Fruit fly (Drosophila melanogaster) whole organism, embryonic: Measurements from ENCODE around the gene dunk.

Experiments used
- Adf1 ChIP-seq: fragments of 200-800 bp; sonication (Bioruptor generic); IDR thresholded peaks from 2 replicates; pipeline ENCODE4 v1.3.6; 2022; ENCODE audit warnings: missing biosample characterization, missing genetic modification characterization
- Bgb ChIP-seq: fragments of 200-800 bp; sonication (Bioruptor generic); IDR thresholded peaks from 2 replicates; pipeline ENCODE4 v1.3.6; 2022; ENCODE audit warnings: missing biosample characterization, missing genetic modification characterization; ENCODE audit not compliant: partially characterized antibody
- BtbVII ChIP-seq: fragments of 200-800 bp; sonication (Bioruptor generic); optimal IDR thresholded peaks from 3 replicates; lab custom pipeline; 2017; ENCODE audit warnings: missing biosample characterization, mild to moderate bottlenecking, missing genetic modification characterization
- CG10321 ChIP-seq: fragments of 200-800 bp; sonication (Bioruptor generic); IDR thresholded peaks from 2 replicates; pipeline ENCODE4 v1.3.6; 2022; ENCODE audit warnings: missing biosample characterization, missing genetic modification characterization
- CG10979 ChIP-seq: fragments of 200-800 bp; sonication (Bioruptor generic); optimal IDR thresholded peaks from 2 replicates; lab custom pipeline; 2018; ENCODE audit warnings: missing biosample characterization, mild to moderate bottlenecking, missing genetic modification characterization, moderate library complexity
- CG11398 ChIP-seq: fragments of 200-800 bp; sonication (Bioruptor generic); optimal IDR thresholded peaks from 2 replicates; lab custom pipeline; 2016; ENCODE audit warnings: missing biosample characterization, missing genetic modification characterization
- CG12942 ChIP-seq: fragments of 200-800 bp; sonication (Bioruptor generic); optimal IDR thresholded peaks from 3 replicates; lab custom pipeline; 2016; ENCODE audit warnings: missing biosample characterization, missing genetic modification characterization
- CG13775 ChIP-seq: fragments of 200-800 bp; sonication (Bioruptor generic); optimal IDR thresholded peaks from 3 replicates; lab custom pipeline; 2017; ENCODE audit warnings: missing biosample characterization, mild to moderate bottlenecking, missing genetic modification characterization
- CG14441 ChIP-seq: fragments of 200-800 bp; sonication (Bioruptor generic); IDR thresholded peaks from 2 replicates; pipeline ENCODE4 v1.3.6; 2022; ENCODE audit warnings: missing biosample characterization, missing genetic modification characterization
- CG15073 ChIP-seq: fragments of 200-800 bp; sonication (Bioruptor generic); optimal IDR thresholded peaks from 2 replicates; lab custom pipeline; 2016; ENCODE audit warnings: missing biosample characterization, missing genetic modification characterization
- CG15601 ChIP-seq: fragments of 200-800 bp; sonication (Bioruptor generic); optimal IDR thresholded peaks from 3 replicates; lab custom pipeline; 2019; ENCODE audit warnings: missing biosample characterization, mild to moderate bottlenecking, missing genetic modification characterization, moderate library complexity
- CG16815 ChIP-seq: fragments of 200-800 bp; sonication (Bioruptor generic); optimal IDR thresholded peaks from 3 replicates; lab custom pipeline; 2017; ENCODE audit warnings: missing biosample characterization, mild to moderate bottlenecking, missing genetic modification characterization
- CG17328 ChIP-seq: fragments of 200-800 bp; sonication (Bioruptor generic); IDR thresholded peaks from 2 replicates; pipeline ENCODE4 v1.3.6; 2022; ENCODE audit warnings: missing biosample characterization, missing genetic modification characterization
- CG17361 ChIP-seq: fragments of 200-800 bp; sonication (Bioruptor generic); IDR thresholded peaks from 3 replicates; pipeline ENCODE4 v1.3.6; 2022; ENCODE audit warnings: missing biosample characterization, missing genetic modification characterization
- CG1792 ChIP-seq: fragments of 200-800 bp; sonication (Bioruptor generic); optimal IDR thresholded peaks from 2 replicates; lab custom pipeline; 2016; ENCODE audit warnings: missing biosample characterization, missing genetic modification characterization
- CG18619 ChIP-seq: fragments of 200-800 bp; sonication (Bioruptor generic); optimal IDR thresholded peaks from 3 replicates; lab custom pipeline; 2017; ENCODE audit warnings: missing biosample characterization, mild to moderate bottlenecking, missing genetic modification characterization
- CG2199 ChIP-seq: fragments of 200-800 bp; sonication (Bioruptor generic); IDR thresholded peaks from 3 replicates; pipeline ENCODE4 v1.3.6; 2022; ENCODE audit warnings: missing biosample characterization, missing genetic modification characterization
- CG2202 ChIP-seq: fragments of 200-800 bp; sonication (Bioruptor generic); optimal IDR thresholded peaks from 2 replicates; lab custom pipeline; 2018; ENCODE audit warnings: missing biosample characterization, mild to moderate bottlenecking, missing genetic modification characterization
- CG2875 ChIP-seq: fragments of 200-800 bp; sonication (Bioruptor generic); optimal IDR thresholded peaks from 2 replicates; lab custom pipeline; 2017; ENCODE audit warnings: missing biosample characterization, mild to moderate bottlenecking, missing genetic modification characterization, missing genetic modification reagents
- CG3407 ChIP-seq: fragments of 200-800 bp; sonication (Bioruptor generic); optimal IDR thresholded peaks from 2 replicates; lab custom pipeline; 2018; ENCODE audit warnings: missing biosample characterization, mild to moderate bottlenecking, missing genetic modification characterization
- CG7963 ChIP-seq: fragments of 200-800 bp; sonication (Bioruptor generic); IDR thresholded peaks from 3 replicates; pipeline ENCODE4 v1.3.6; 2022; ENCODE audit warnings: missing biosample characterization, missing genetic modification characterization; ENCODE audit not compliant: partially characterized antibody
- CG8359 ChIP-seq: fragments of 200-800 bp; sonication (Bioruptor generic); optimal IDR thresholded peaks from 2 replicates; lab custom pipeline; 2017; ENCODE audit warnings: missing biosample characterization, mild to moderate bottlenecking, missing genetic modification characterization, borderline replicate concordance
- CG9609 ChIP-seq: fragments of 200-800 bp; sonication (Bioruptor generic); optimal IDR thresholded peaks from 3 replicates; lab custom pipeline; 2016; ENCODE audit warnings: missing biosample characterization, missing genetic modification characterization
- CoRest ChIP-seq: fragments of 200-800 bp; sonication (Bioruptor generic); optimal IDR thresholded peaks from 3 replicates; lab custom pipeline; 2018; ENCODE audit warnings: missing biosample characterization, mild to moderate bottlenecking, missing genetic modification characterization, moderate library complexity
- Dip2 ChIP-seq: fragments of 200-800 bp; sonication (Bioruptor generic); IDR thresholded peaks from 2 replicates; pipeline ENCODE4 v1.3.6; 2022; ENCODE audit warnings: missing biosample characterization, missing genetic modification characterization
- GATAe ChIP-seq: fragments of 200-800 bp; sonication (Bioruptor generic); conservative IDR thresholded peaks from 2 replicates; pipeline ENCODE4 v1.3.6; 2022; ENCODE audit warnings: missing biosample characterization, missing genetic modification characterization
- Hand ChIP-seq: fragments of 200-800 bp; sonication (Bioruptor generic); optimal IDR thresholded peaks from 2 replicates; lab custom pipeline; 2017; ENCODE audit warnings: mild to moderate bottlenecking, missing biosample characterization, missing genetic modification reagents, missing genetic modification characterization
- Hmr ChIP-seq: fragments of 200-800 bp; sonication (Bioruptor generic); optimal IDR thresholded peaks from 3 replicates; lab custom pipeline; 2017; ENCODE audit warnings: mild to moderate bottlenecking, missing biosample characterization, missing genetic modification reagents, missing genetic modification characterization
- MBD-R2 ChIP-seq: fragments of 200-800 bp; sonication (Bioruptor generic); IDR thresholded peaks from 2 replicates; pipeline ENCODE4 v1.3.6; 2022; ENCODE audit warnings: missing biosample characterization, missing genetic modification characterization
- Opbp ChIP-seq: fragments of 200-800 bp; sonication (Bioruptor generic); IDR thresholded peaks from 3 replicates; pipeline ENCODE4 v1.3.6; 2022; ENCODE audit warnings: missing biosample characterization, missing genetic modification characterization; ENCODE audit not compliant: partially characterized antibody
- Optix ChIP-seq: fragments of 200-800 bp; sonication (Bioruptor generic); IDR thresholded peaks from 3 replicates; pipeline ENCODE4 v1.3.6; 2022; ENCODE audit warnings: missing biosample characterization, missing genetic modification characterization
- Poxn ChIP-seq: fragments of 200-800 bp; sonication (Bioruptor generic); IDR thresholded peaks from 2 replicates; pipeline ENCODE4 v1.3.6; 2022; ENCODE audit warnings: missing biosample characterization, missing genetic modification characterization
- YL-1 ChIP-seq: fragments of 200-800 bp; sonication (Bioruptor generic); optimal IDR thresholded peaks from 3 replicates; lab custom pipeline; 2017; ENCODE audit warnings: missing biosample characterization, mild to moderate bottlenecking, missing genetic modification characterization
- ab ChIP-seq: fragments of 200-800 bp; sonication (Bioruptor generic); optimal IDR thresholded peaks from 2 replicates; lab custom pipeline; 2016; ENCODE audit warnings: missing biosample characterization, missing genetic modification characterization
- aop ChIP-seq: fragments of 200-800 bp; sonication (Bioruptor generic); IDR thresholded peaks from 2 replicates; pipeline ENCODE4 v1.3.6; 2022; ENCODE audit warnings: missing biosample characterization, missing genetic modification characterization
- ara ChIP-seq: fragments of 200-800 bp; sonication (Bioruptor generic); IDR thresholded peaks from 2 replicates; pipeline ENCODE4 v1.3.6; 2022; ENCODE audit warnings: missing biosample characterization, missing genetic modification characterization
- ase ChIP-seq: fragments of 200-800 bp; sonication (Bioruptor generic); IDR thresholded peaks from 3 replicates; pipeline ENCODE4 v1.3.6; 2022; ENCODE audit warnings: missing biosample characterization, missing genetic modification characterization
- crc ChIP-seq: fragments of 200-800 bp; sonication (Bioruptor generic); optimal IDR thresholded peaks from 2 replicates; lab custom pipeline; 2016; ENCODE audit warnings: missing biosample characterization, missing genetic modification characterization
- dan ChIP-seq: fragments of 200-800 bp; sonication (Bioruptor generic); IDR thresholded peaks from 2 replicates; pipeline ENCODE4 v1.3.6; 2022; ENCODE audit warnings: missing biosample characterization, missing genetic modification characterization
- dm ChIP-seq: fragments of 200-800 bp; sonication (Bioruptor generic); optimal IDR thresholded peaks from 3 replicates; lab custom pipeline; 2016; ENCODE audit warnings: missing biosample characterization, missing genetic modification characterization
- eyg ChIP-seq: fragments of 200-800 bp; sonication (Bioruptor generic); optimal IDR thresholded peaks from 3 replicates; lab custom pipeline; 2016; ENCODE audit warnings: missing biosample characterization, missing genetic modification characterization
- insv ChIP-seq, 2 experiments: fragments of 200-800 bp; sonication (Bioruptor generic); optimal IDR thresholded peaks; 3 replicates each; lab custom pipeline; 2016 to 2018; ENCODE audit warnings: missing biosample characterization in 2 of 2, missing genetic modification characterization in 2 of 2
- luna ChIP-seq: fragments of 200-800 bp; sonication (Bioruptor generic); optimal IDR thresholded peaks from 2 replicates; lab custom pipeline; 2016; ENCODE audit warnings: missing biosample characterization, missing genetic modification characterization
- mam ChIP-seq: fragments of 200-800 bp; sonication (Bioruptor generic); optimal IDR thresholded peaks from 3 replicates; lab custom pipeline; 2016; ENCODE audit warnings: missing biosample characterization, missing genetic modification characterization
- nau ChIP-seq: fragments of 200-800 bp; sonication (Bioruptor generic); optimal IDR thresholded peaks from 3 replicates; lab custom pipeline; 2017; ENCODE audit warnings: missing biosample characterization, mild to moderate bottlenecking, missing genetic modification characterization, missing genetic modification reagents
- pb ChIP-seq: fragments of 200-800 bp; sonication (Bioruptor generic); optimal IDR thresholded peaks from 3 replicates; lab custom pipeline; 2016; ENCODE audit warnings: missing biosample characterization, missing genetic modification characterization
- pzg ChIP-seq: fragments of 200-800 bp; sonication (Bioruptor generic); optimal IDR thresholded peaks from 3 replicates; lab custom pipeline; 2018; ENCODE audit warnings: missing biosample characterization, mild to moderate bottlenecking, missing genetic modification characterization, moderate library complexity
- sd ChIP-seq: fragments of 200-800 bp; sonication (Bioruptor generic); optimal IDR thresholded peaks from 3 replicates; lab custom pipeline; 2018; ENCODE audit warnings: missing biosample characterization, mild to moderate bottlenecking, missing genetic modification characterization, moderate library complexity
- sens ChIP-seq: fragments of 200-800 bp; sonication (Bioruptor generic); peaks from one replicate; lab custom pipeline; 2016; ENCODE audit warnings: missing biosample characterization, missing genetic modification characterization
- seq ChIP-seq: fragments of 200-800 bp; sonication (Bioruptor generic); IDR thresholded peaks from 2 replicates; pipeline ENCODE4 v1.3.6; 2022; ENCODE audit warnings: missing biosample characterization, missing genetic modification characterization
- sob ChIP-seq: fragments of 200-800 bp; sonication (Bioruptor generic); IDR thresholded peaks from 2 replicates; pipeline ENCODE4 v1.3.6; 2022; ENCODE audit warnings: missing biosample characterization, missing genetic modification characterization
- ttk ChIP-seq: fragments of 200-800 bp; sonication (Bioruptor generic); IDR thresholded peaks from 2 replicates; pipeline ENCODE4 v2.1.2; 2022; ENCODE audit warnings: missing biosample characterization, missing genetic modification characterization

Gene dunk

DNA sequence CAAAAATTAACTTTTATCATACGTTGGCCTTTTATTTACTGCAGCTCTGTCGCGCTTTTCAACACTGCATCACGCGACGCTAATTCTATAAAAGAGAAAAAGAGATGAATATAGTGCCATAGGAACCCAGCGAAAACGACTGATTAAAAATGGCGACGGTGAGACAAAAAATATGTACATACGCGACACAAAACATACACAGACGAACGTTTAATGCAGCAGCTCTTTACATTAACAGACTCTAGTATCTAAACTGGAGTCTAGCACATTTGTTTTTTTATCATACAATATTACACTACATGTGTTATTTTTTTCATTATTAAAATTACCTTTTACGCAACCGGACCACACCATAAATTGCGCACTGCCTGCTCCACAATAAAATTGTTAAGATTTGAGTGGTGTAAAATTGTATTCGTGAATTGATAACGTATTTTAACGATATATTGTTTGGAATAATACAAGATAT is 17.2 kb downstream of the dunk start (continued):
- no peak for TF ChIP-seq CG2199
- TF ChIP-seq pb (GFP tag; lab: Kevin White, UChicago), result no peak
- TF ChIP-seq insv (GFP tag; optimal IDR thresholded peaks at IDR 0.05; lab: Kevin White, UChicago), result no peak
- no peak for TF ChIP-seq CG2875
- no peak for TF ChIP-seq dm (GFP tag; lab: Kevin White, UChicago)
- TF ChIP-seq Hmr (GFP tag; lab: Kevin White, UChicago), result no peak
- no peak for TF ChIP-seq GATAe (GFP tag; lab: Robert Waterston, UW)
- no peak for TF ChIP-seq mam (GFP tag; lab: Kevin White, UChicago)
- TF ChIP-seq CG11398 (GFP tag; lab: Kevin White, UChicago), result no peak
- no peak for TF ChIP-seq ttk (GFP tag; lab: Robert Waterston, UW)
- no peak for TF ChIP-seq CG13775 (GFP tag; lab: Kevin White, UChicago)
- TF ChIP-seq CG14441 (GFP tag; lab: Robert Waterston, UW), result peak; percentile 27; the same call in 1 of the 2 replicates
- no peak for TF ChIP-seq CG2202 (tag; lab: Kevin White, UChicago)
- peak; percentile 53 for TF ChIP-seq sens
- no peak for TF ChIP-seq CG15073 (GFP tag; lab: Kevin White, UChicago)
- TF ChIP-seq CG17361 (GFP tag; lab: Robert Waterston, UW), result no peak
- TF ChIP-seq Optix (GFP tag; lab: Robert Waterston, UW), result no peak
- no peak for TF ChIP-seq luna (GFP tag; lab: Kevin White, UChicago)
- TF ChIP-seq ara (GFP tag; lab: Robert Waterston, UW), result no peak
- TF ChIP-seq CG17328 (GFP tag; lab: Robert Waterston, UW), result peak; percentile 16; the same call in 1 of the 2 replicates
- TF ChIP-seq MBD-R2 (GFP tag; lab: Robert Waterston, UW), result peak; percentile 36; the same call in 1 of the 2 replicates
- TF ChIP-seq CG8359 (GFP tag; lab: Kevin White, UChicago), result no peak
- no peak for TF ChIP-seq dan
- TF ChIP-seq CG3407 (GFP tag; lab: Kevin White, UChicago), result no peak
- TF ChIP-seq CG1792 (GFP tag; lab: Kevin White, UChicago), result peak; percentile 26
- no peak for TF ChIP-seq CG7963 (GFP tag; lab: Robert Waterston, UW)
- TF ChIP-seq seq, result no peak
- TF ChIP-seq CG10979 (tag; lab: Kevin White, UChicago), result no peak
- peak; percentile 96 for TF ChIP-seq CG10321 (GFP tag; lab: Robert Waterston, UW)
- no peak for TF ChIP-seq CoRest
- peak; percentile 5 for TF ChIP-seq CG9609 (GFP tag; lab: Kevin White, UChicago)
- no peak for TF ChIP-seq CG16815 (GFP tag; lab: Kevin White, UChicago)
- TF ChIP-seq Adf1, result no peak
- no peak for TF ChIP-seq CG15601 (tag; lab: Kevin White, UChicago)
- TF ChIP-seq aop, result no peak
- no peak for TF ChIP-seq Dip2
- TF ChIP-seq ab (GFP tag; lab: Kevin White, UChicago), result no peak
- TF ChIP-seq CG18619 (GFP tag; lab: Kevin White, UChicago), result peak; percentile 2
- no peak for TF ChIP-seq Hand (GFP tag; lab: Kevin White, UChicago)
- peak; percentile 28 for TF ChIP-seq pzg (GFP tag; lab: Kevin White, UChicago)
- peak; percentile 97 for TF ChIP-seq YL-1 (GFP tag; lab: Kevin White, UChicago)
- no peak for TF ChIP-seq eyg (GFP tag; lab: Kevin White, UChicago)
- TF ChIP-seq BtbVII (GFP tag; lab: Kevin White, UChicago), result no peak
- no peak for TF ChIP-seq ase (GFP tag; lab: Robert Waterston, UW)
- no peak for TF ChIP-seq nau (GFP tag; lab: Kevin White, UChicago)
- TF ChIP-seq sd, result no peak
- peak; percentile 9; the same call in 1 of the 2 replicates for TF ChIP-seq Bgb (GFP tag; lab: Robert Waterston, UW)
- TF ChIP-seq CG12942, result no peak
- TF ChIP-seq Poxn (GFP tag; lab: Robert Waterston, UW), result no peak
- peak; percentile 50 for TF ChIP-seq sob
- TF ChIP-seq Opbp (GFP tag; lab: Robert Waterston, UW), result 0 out of 3 replicates have a peak, but pooled peaks have one; percentile 11
- no peak for TF ChIP-seq crc (GFP tag; lab: Kevin White, UChicago)
